Fruit fly (Drosophila melanogaster) whole organism, embryonic: ENCODE data around the gene ninaG.

ENCODE experiments used
- Abd-B ChIP-seq: fragments of 200-800 bp; sonication (Bioruptor generic); optimal IDR thresholded peaks from 2 replicates; lab custom pipeline; 2018; ENCODE audit warnings: missing biosample characterization, mild to moderate bottlenecking, missing genetic modification characterization, moderate library complexity
- Atf3 ChIP-seq: fragments of 200-800 bp; sonication (Bioruptor generic); optimal IDR thresholded peaks from 3 replicates; lab custom pipeline; 2016; ENCODE audit warnings: missing biosample characterization, missing genetic modification characterization
- B-H1 ChIP-seq: fragments of 200-800 bp; sonication (Bioruptor generic); IDR thresholded peaks from 3 replicates; pipeline ENCODE4 v1.3.6; 2022; ENCODE audit warnings: missing biosample characterization, missing genetic modification characterization
- Bdp1 ChIP-seq: fragments of 200-800 bp; sonication (Bioruptor generic); optimal IDR thresholded peaks from 3 replicates; lab custom pipeline; 2016; ENCODE audit warnings: missing biosample characterization, missing genetic modification characterization
- CG11723 ChIP-seq: fragments of 200-800 bp; sonication (Bioruptor generic); optimal IDR thresholded peaks from 2 replicates; lab custom pipeline; 2017; ENCODE audit warnings: missing biosample characterization, mild to moderate bottlenecking, missing genetic modification characterization
- CG1529 ChIP-seq: fragments of 200-800 bp; sonication (Bioruptor generic); optimal IDR thresholded peaks from 3 replicates; lab custom pipeline; 2018; ENCODE audit warnings: missing biosample characterization, missing genetic modification characterization
- CG15696 ChIP-seq: fragments of 200-800 bp; sonication (Bioruptor generic); optimal IDR thresholded peaks from 2 replicates; lab custom pipeline; 2019; ENCODE audit warnings: missing biosample characterization, mild to moderate bottlenecking, missing genetic modification characterization, moderate library complexity
- CG16813 ChIP-seq: fragments of 200-800 bp; sonication (Bioruptor generic); IDR thresholded peaks from 3 replicates; pipeline ENCODE4 v1.3.6; 2022; ENCODE audit warnings: missing biosample characterization, missing genetic modification characterization; ENCODE audit not compliant: partially characterized antibody
- CG16815 ChIP-seq: fragments of 200-800 bp; sonication (Bioruptor generic); optimal IDR thresholded peaks from 3 replicates; lab custom pipeline; 2017; ENCODE audit warnings: missing biosample characterization, mild to moderate bottlenecking, missing genetic modification characterization
- CG2199 ChIP-seq: fragments of 200-800 bp; sonication (Bioruptor generic); IDR thresholded peaks from 3 replicates; pipeline ENCODE4 v1.3.6; 2022; ENCODE audit warnings: missing biosample characterization, missing genetic modification characterization
- CG2678 ChIP-seq: fragments of 200-800 bp; sonication (Bioruptor generic); optimal IDR thresholded peaks from 3 replicates; lab custom pipeline; 2019; ENCODE audit warnings: missing biosample characterization, mild to moderate bottlenecking, missing genetic modification characterization, moderate library complexity
- CG34376 ChIP-seq: fragments of 200-800 bp; sonication (Bioruptor generic); optimal IDR thresholded peaks from 2 replicates; lab custom pipeline; 2018; ENCODE audit warnings: missing biosample characterization, mild to moderate bottlenecking, missing genetic modification characterization
- CG6254 ChIP-seq: fragments of 200-800 bp; sonication (Bioruptor generic); optimal IDR thresholded peaks from 3 replicates; lab custom pipeline; 2017; ENCODE audit warnings: mild to moderate bottlenecking, missing biosample characterization, missing genetic modification reagents, missing genetic modification characterization
- CG7745 ChIP-seq: fragments of 200-800 bp; sonication (Bioruptor generic); optimal IDR thresholded peaks from 2 replicates; lab custom pipeline; 2018; ENCODE audit warnings: missing biosample characterization, mild to moderate bottlenecking, missing genetic modification characterization, moderate library complexity
- CG7786 ChIP-seq: fragments of 200-800 bp; sonication (Bioruptor generic); optimal IDR thresholded peaks from 2 replicates; lab custom pipeline; 2016; ENCODE audit warnings: missing biosample characterization, missing genetic modification characterization
- CG7839 ChIP-seq: fragments of 200-800 bp; sonication (Bioruptor generic); optimal IDR thresholded peaks from 3 replicates; lab custom pipeline; 2018; ENCODE audit warnings: missing biosample characterization, mild to moderate bottlenecking, missing genetic modification characterization, moderate library complexity
- CG8765 ChIP-seq: fragments of 200-800 bp; sonication (Bioruptor generic); IDR thresholded peaks from 2 replicates; pipeline ENCODE4 v1.3.6; 2022; ENCODE audit warnings: missing biosample characterization, missing genetic modification characterization
- CG8924 ChIP-seq: fragments of 200-800 bp; optimal IDR thresholded peaks from 3 replicates; lab custom pipeline; 2019; ENCODE audit warnings: missing biosample characterization, mild to moderate bottlenecking, missing genetic modification characterization, moderate library complexity
- CTCF ChIP-seq: fragments of 200-800 bp; sonication (Bioruptor generic); optimal IDR thresholded peaks from 2 replicates; lab custom pipeline; 2017; ENCODE audit warnings: missing biosample characterization, mild to moderate bottlenecking, missing genetic modification characterization, moderate library complexity
- CoRest ChIP-seq: fragments of 200-800 bp; sonication (Bioruptor generic); optimal IDR thresholded peaks from 3 replicates; lab custom pipeline; 2018; ENCODE audit warnings: missing biosample characterization, mild to moderate bottlenecking, missing genetic modification characterization, moderate library complexity
- Dip3 ChIP-seq: fragments of 200-800 bp; sonication (Bioruptor generic); optimal IDR thresholded peaks from 3 replicates; lab custom pipeline; 2016; ENCODE audit warnings: missing biosample characterization, missing genetic modification characterization
- Dp ChIP-seq: fragments of 200-800 bp; sonication (Bioruptor generic); optimal IDR thresholded peaks from 2 replicates; lab custom pipeline; 2018; ENCODE audit warnings: missing biosample characterization, mild to moderate bottlenecking, missing genetic modification characterization, moderate library complexity
- E2f1 ChIP-seq: fragments of 200-800 bp; sonication (Bioruptor generic); IDR thresholded peaks from 2 replicates; pipeline ENCODE4 v1.3.6; 2022; ENCODE audit warnings: missing biosample characterization, missing genetic modification characterization
- Eip74EF ChIP-seq, 2 experiments: fragments of 200-800 bp in 1 of 2; fragments of >200 bp in 1 of 2; sonication (Bioruptor generic) in 1 of 2; optimal IDR thresholded peaks; 2 replicates each; lab custom pipeline; 2017 to 2019; ENCODE audit warnings: missing biosample characterization in 2 of 2, missing genetic modification characterization in 2 of 2, mild to moderate bottlenecking in 1 of 2, moderate library complexity in 1 of 2
- Fer2 ChIP-seq: fragments of 200-800 bp; sonication (Bioruptor generic); optimal IDR thresholded peaks from 2 replicates; lab custom pipeline; 2018; ENCODE audit warnings: missing biosample characterization, mild to moderate bottlenecking, missing genetic modification characterization, moderate library complexity
- Fer3 ChIP-seq: fragments of 200-800 bp; sonication (Bioruptor generic); optimal IDR thresholded peaks from 2 replicates; lab custom pipeline; 2018; ENCODE audit warnings: missing biosample characterization, mild to moderate bottlenecking, missing genetic modification characterization, moderate library complexity
- HLH4C ChIP-seq: fragments of 200-800 bp; sonication (Bioruptor generic); IDR thresholded peaks from 3 replicates; pipeline ENCODE4 v1.3.6; 2022; ENCODE audit warnings: missing biosample characterization, missing genetic modification characterization; ENCODE audit not compliant: partially characterized antibody
- Hr51 ChIP-seq, 2 experiments: fragments of 200-800 bp; sonication (Bioruptor generic); optimal IDR thresholded peaks; 2 replicates in 1 of 2; 3 replicates in 1 of 2; lab custom pipeline; 2016 to 2018; ENCODE audit warnings: missing biosample characterization in 2 of 2, missing genetic modification characterization in 2 of 2, mild to moderate bottlenecking in 1 of 2, moderate library complexity in 1 of 2
- MBD-R2 ChIP-seq: fragments of 200-800 bp; sonication (Bioruptor generic); IDR thresholded peaks from 2 replicates; pipeline ENCODE4 v1.3.6; 2022; ENCODE audit warnings: missing biosample characterization, missing genetic modification characterization
- NK7.1 ChIP-seq: fragments of 200-800 bp; sonication (Bioruptor generic); optimal IDR thresholded peaks from 3 replicates; lab custom pipeline; 2016; ENCODE audit warnings: missing biosample characterization, missing genetic modification characterization
- Six4 ChIP-seq: fragments of 200-800 bp; sonication (Bioruptor generic); optimal IDR thresholded peaks from 2 replicates; lab custom pipeline; 2016; ENCODE audit warnings: missing biosample characterization, missing genetic modification characterization
- al ChIP-seq: fragments of 200-800 bp; sonication (Bioruptor generic); IDR thresholded peaks from 2 replicates; pipeline ENCODE4 v1.3.6; 2022; ENCODE audit warnings: missing biosample characterization, missing genetic modification characterization
- bowl ChIP-seq: fragments of 200-800 bp; sonication (Bioruptor generic); IDR thresholded peaks from 2 replicates; pipeline ENCODE4 v1.3.6; 2022; ENCODE audit warnings: missing biosample characterization, missing genetic modification characterization
- cato ChIP-seq: fragments of 200-800 bp; sonication (Bioruptor generic); optimal IDR thresholded peaks from 2 replicates; lab custom pipeline; 2016; ENCODE audit warnings: missing biosample characterization, missing genetic modification characterization, borderline replicate concordance
- da ChIP-seq: fragments of 200-800 bp; sonication (Bioruptor generic); optimal IDR thresholded peaks from 2 replicates; lab custom pipeline; 2016; ENCODE audit warnings: missing biosample characterization, missing genetic modification characterization
- eve ChIP-seq, 2 experiments: fragments of >200 bp; optimal IDR thresholded peaks; 2 replicates each; lab custom pipeline; 2017; ENCODE audit warnings: missing biosample characterization in 2 of 2, missing genetic modification characterization in 2 of 2
- exex ChIP-seq: fragments of 200-800 bp; sonication (Bioruptor generic); optimal IDR thresholded peaks from 4 replicates; lab custom pipeline; 2018; ENCODE audit warnings: missing biosample characterization, mild to moderate bottlenecking, missing genetic modification characterization, moderate library complexity
- fd3F ChIP-seq: fragments of 200-800 bp; sonication (Bioruptor generic); optimal IDR thresholded peaks from 2 replicates; lab custom pipeline; 2018; ENCODE audit warnings: missing biosample characterization, mild to moderate bottlenecking, missing genetic modification characterization, moderate library complexity
- fu2 ChIP-seq: fragments of 200-800 bp; sonication (Bioruptor generic); optimal IDR thresholded peaks from 2 replicates; lab custom pipeline; 2016; ENCODE audit warnings: missing biosample characterization, missing genetic modification characterization
- grau ChIP-seq: fragments of 200-800 bp; optimal IDR thresholded peaks from 3 replicates; lab custom pipeline; 2019; ENCODE audit warnings: missing biosample characterization, mild to moderate bottlenecking, missing genetic modification characterization, moderate library complexity
- hth ChIP-seq: fragments of >200 bp; optimal IDR thresholded peaks from 2 replicates; lab custom pipeline; 2017; ENCODE audit warnings: inconsistent platforms
- insv ChIP-seq, 2 experiments: fragments of 200-800 bp; sonication (Bioruptor generic); optimal IDR thresholded peaks; 3 replicates each; lab custom pipeline; 2016 to 2018; ENCODE audit warnings: missing biosample characterization in 2 of 2, missing genetic modification characterization in 2 of 2
- p53 ChIP-seq: fragments of 200-800 bp; sonication (Bioruptor generic); optimal IDR thresholded peaks from 2 replicates; lab custom pipeline; 2016; ENCODE audit warnings: missing biosample characterization, missing genetic modification characterization
- pb ChIP-seq: fragments of 200-800 bp; sonication (Bioruptor generic); optimal IDR thresholded peaks from 3 replicates; lab custom pipeline; 2016; ENCODE audit warnings: missing biosample characterization, missing genetic modification characterization
- peb ChIP-seq: fragments of 200-800 bp; sonication (Bioruptor generic); IDR thresholded peaks from 2 replicates; pipeline ENCODE4 v1.3.6; 2022; ENCODE audit warnings: missing biosample characterization, missing genetic modification characterization
- shn ChIP-seq: fragments of 200-800 bp; sonication (Bioruptor generic); optimal IDR thresholded peaks from 3 replicates; lab custom pipeline; 2016; ENCODE audit warnings: missing biosample characterization, missing genetic modification characterization
- sisA ChIP-seq: fragments of 200-800 bp; sonication (Bioruptor generic); IDR thresholded peaks from 2 replicates; pipeline ENCODE4 v1.3.6; 2022; ENCODE audit warnings: missing biosample characterization, missing genetic modification characterization
- so ChIP-seq: fragments of 200-800 bp; sonication (Bioruptor generic); IDR thresholded peaks from 3 replicates; pipeline ENCODE4 v1.3.6; 2022; ENCODE audit warnings: missing biosample characterization, missing genetic modification characterization
- tll ChIP-seq, 2 experiments: fragments of 200-800 bp in 1 of 2; fragments of >200 bp in 1 of 2; sonication (Bioruptor generic) in 1 of 2; optimal IDR thresholded peaks; 2 replicates each; lab custom pipeline; 2017 to 2019; ENCODE audit warnings: missing biosample characterization in 2 of 2, missing genetic modification characterization in 2 of 2, mild to moderate bottlenecking in 1 of 2, moderate library complexity in 1 of 2
- wek ChIP-seq: fragments of 200-800 bp; sonication (Bioruptor generic); optimal IDR thresholded peaks from 3 replicates; lab custom pipeline; 2018; ENCODE audit warnings: missing biosample characterization, mild to moderate bottlenecking, missing genetic modification characterization, moderate library complexity

Gene ninaG

dm6 chr3R:11435537-11436234 is 14.2 kb upstream of the ninaG start, which contains the start of the genes Exd2 and CG5281:
Gene Exd2, minus strand, starts transcription at chr3R:11435703.
Gene CG5281, plus strand, starts transcription at chr3R:11435850.
- peak; percentile 22 for TF ChIP-seq CG1529 (GFP tag; lab: Kevin White, UChicago)
- TF ChIP-seq pb (GFP tag; lab: Kevin White, UChicago) = no peak
- no peak for TF ChIP-seq bowl (GFP tag; lab: Robert Waterston, UW)
- peak; percentile 13 for TF ChIP-seq CTCF (GFP tag; lab: Kevin White, UChicago)
- TF ChIP-seq Six4 = peak; percentile 69
- TF ChIP-seq CG8765 (GFP tag; lab: Robert Waterston, UW) = no peak
- TF ChIP-seq CG7786 (GFP tag; lab: Kevin White, UChicago) = peak; percentile 0
- peak; percentile 53 for TF ChIP-seq Abd-B (GFP tag; lab: Kevin White, UChicago)
- TF ChIP-seq shn = peak; percentile 44
- peak; percentile 1 for TF ChIP-seq fu2 (GFP tag; lab: Kevin White, UChicago)
- peak in 1 of 2 experiments; percentile 4 for TF ChIP-seq tll (GFP tag; optimal IDR thresholded peaks at IDR 0.05; lab: Kevin White, UChicago)
- TF ChIP-seq fd3F = peak; percentile 24
- TF ChIP-seq CG34376 = peak; percentile 24
- TF ChIP-seq insv (GFP tag; optimal IDR thresholded peaks at IDR 0.05; lab: Kevin White, UChicago) = peak in 1 of 2 experiments; percentile 23
- no peak for TF ChIP-seq HLH4C (GFP tag; lab: Robert Waterston, UW)
- no peak for TF ChIP-seq E2f1 (GFP tag; lab: Robert Waterston, UW)
- TF ChIP-seq Dp = peak; percentile 29
- peak; percentile 21 for TF ChIP-seq CG15696 (tag; lab: Kevin White, UChicago)
- no peak for TF ChIP-seq hth (lab: Kevin White, UChicago)
- peak; percentile 27 for TF ChIP-seq Bdp1
- no peak for TF ChIP-seq CG2678 (tag; lab: Kevin White, UChicago)
- TF ChIP-seq CoRest (tag; lab: Kevin White, UChicago) = peak; percentile 90
- TF ChIP-seq cato (GFP tag; lab: Kevin White, UChicago) = peak; percentile 22
- TF ChIP-seq so (GFP tag; lab: Robert Waterston, UW) = no peak; the same call in 2 of the 3 replicates
- TF ChIP-seq exex (tag; lab: Kevin White, UChicago) = no peak
- peak; percentile 22 for TF ChIP-seq Fer2 (tag; lab: Kevin White, UChicago)
- peak; percentile 50 for TF ChIP-seq Dip3 (GFP tag; lab: Kevin White, UChicago)
- peak; percentile 29 for TF ChIP-seq da (GFP tag; lab: Kevin White, UChicago)
- TF ChIP-seq Atf3 (GFP tag; lab: Kevin White, UChicago) = peak; percentile 65
- TF ChIP-seq CG6254 = peak; percentile 4
- TF ChIP-seq CG16815 (GFP tag; lab: Kevin White, UChicago) = no peak
- peak; percentile 15 for TF ChIP-seq NK7.1
- no peak for TF ChIP-seq CG7745 (tag; lab: Kevin White, UChicago)
- TF ChIP-seq Hr51 (GFP tag; optimal IDR thresholded peaks at IDR 0.05; lab: Kevin White, UChicago) = peak; percentile 62 to 67
- no peak for TF ChIP-seq al (GFP tag; lab: Robert Waterston, UW)
- TF ChIP-seq p53 (GFP tag; lab: Kevin White, UChicago) = peak; percentile 26
- TF ChIP-seq wek = peak; percentile 13
- TF ChIP-seq eve (GFP tag; optimal IDR thresholded peaks at IDR 0.05; lab: Kevin White, UChicago) = no peak
- TF ChIP-seq CG16813 (GFP tag; lab: Robert Waterston, UW) = no peak
- no peak for TF ChIP-seq sisA (GFP tag; lab: Robert Waterston, UW)
- TF ChIP-seq CG7839 (tag; lab: Kevin White, UChicago) = peak; percentile 43
- TF ChIP-seq peb (GFP tag; lab: Robert Waterston, UW) = no peak
- no peak for TF ChIP-seq CG2199 (GFP tag; lab: Robert Waterston, UW)
- TF ChIP-seq CG11723 (GFP tag; lab: Kevin White, UChicago) = no peak
- TF ChIP-seq grau (tag; lab: Kevin White, UChicago) = peak; percentile 68
- TF ChIP-seq MBD-R2 (GFP tag; lab: Robert Waterston, UW) = peak; percentile 73
- TF ChIP-seq Fer3 (tag; lab: Kevin White, UChicago) = peak; percentile 63
- no peak for TF ChIP-seq Eip74EF (GFP tag; optimal IDR thresholded peaks at IDR 0.05; lab: Kevin White, UChicago)
- TF ChIP-seq B-H1 = no peak
- peak; percentile 38 for TF ChIP-seq CG8924
